Fruit fly (Drosophila melanogaster) S2 (cell line): ENCODE results near the gene PDCD-5.

Source experiments
- CG8478 ChIP-seq: fragments of >200 bp; optimal IDR thresholded peaks from 2 replicates; lab custom pipeline; 2018
- CTCF ChIP-seq, 2 experiments: fragments of >200 bp; optimal IDR thresholded peaks; 2 replicates each; lab custom pipeline; 2018

DNA sequence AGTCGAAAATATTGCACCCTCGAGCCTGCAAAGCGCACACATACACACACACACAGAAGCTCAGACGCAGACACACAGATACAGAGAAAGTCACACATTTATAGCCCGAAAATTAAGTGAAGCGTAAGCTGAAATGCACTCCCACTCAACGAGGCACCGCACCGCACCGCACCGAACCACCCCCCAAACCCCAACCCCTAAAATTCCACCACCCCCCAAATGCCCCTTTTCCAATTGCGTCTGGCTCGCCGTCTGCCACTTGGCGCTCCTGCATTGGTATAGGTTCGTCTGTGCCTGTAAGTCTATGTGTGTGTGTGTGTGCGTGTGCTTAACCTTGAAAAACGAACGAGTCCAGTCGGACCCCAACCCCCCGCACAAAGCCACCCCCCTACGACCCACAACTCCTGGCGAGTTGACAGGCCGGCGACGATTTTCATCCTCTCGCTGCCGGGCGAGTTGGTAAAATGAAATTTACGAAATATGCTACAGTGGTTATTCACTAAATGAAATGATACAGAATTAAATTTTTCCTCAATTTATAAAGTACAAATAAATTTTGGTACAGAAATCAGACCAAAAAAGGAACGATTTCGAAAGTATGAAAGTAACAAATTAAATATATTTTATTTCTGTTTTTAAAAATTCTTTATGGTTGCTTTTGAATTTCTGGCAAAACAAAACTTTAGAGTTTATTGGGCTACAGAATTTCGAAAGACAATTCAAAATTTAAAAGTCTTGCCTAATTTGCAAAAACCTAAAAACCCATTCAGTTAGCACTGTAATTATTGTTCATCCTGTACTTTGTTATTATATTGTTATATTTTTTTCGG is 49.0 kb downstream of the PDCD-5 start:
- TF ChIP-seq CG8478 (lab: Kevin White, UChicago): no peak
- TF ChIP-seq CTCF (optimal IDR thresholded peaks at IDR 0.05; lab: Kevin White, UChicago): no peak
